Worm (Caenorhabditis elegans) whole organism, late embryonic: ENCODE results near the gene C47G2.3.

Source experiments
- ceh-30 ChIP-seq: fragments of 150-350 bp; optimal IDR thresholded peaks from 2 replicates; lab custom pipeline; 2014; ENCODE audit warnings: missing biosample characterization, missing genetic modification characterization
- ceh-31 ChIP-seq: sonication (generic microtip); optimal IDR thresholded peaks from 2 replicates; lab custom pipeline; 2016; ENCODE audit warnings: missing genetic modification characterization, missing compliant biosample characterization
- ceh-34 ChIP-seq: sonication (generic microtip); optimal IDR thresholded peaks from 2 replicates; lab custom pipeline; 2016; ENCODE audit warnings: mild to moderate bottlenecking, missing genetic modification characterization, missing compliant biosample characterization
- ceh-6 ChIP-seq: fragments of 200-800 bp; sonication (Bioruptor generic); optimal IDR thresholded peaks from 2 replicates; lab custom pipeline; 2018; ENCODE audit warnings: mild to moderate bottlenecking, missing genetic modification characterization, missing compliant biosample characterization
- dve-1 ChIP-seq: sonication (generic microtip); optimal IDR thresholded peaks from 2 replicates; lab custom pipeline; 2017; ENCODE audit warnings: antibody characterized with exemption, mild to moderate bottlenecking, missing genetic modification characterization, missing compliant biosample characterization
- elt-2 ChIP-seq: sonication (generic microtip); optimal IDR thresholded peaks from 2 replicates; lab custom pipeline; 2016; ENCODE audit warnings: missing genetic modification reagents, missing genetic modification characterization, missing compliant biosample characterization
- nfya-1 ChIP-seq: sonication (generic microtip); optimal IDR thresholded peaks from 2 replicates; lab custom pipeline; 2017; ENCODE audit warnings: missing genetic modification characterization, mild to moderate bottlenecking, missing compliant biosample characterization, antibody characterized with exemption, moderate library complexity
- nhr-11 ChIP-seq: fragments of 150-350 bp; optimal IDR thresholded peaks from 2 replicates; lab custom pipeline; 2014; ENCODE audit warnings: missing biosample characterization, missing genetic modification characterization
- npax-4 ChIP-seq: sonication (generic microtip); optimal IDR thresholded peaks from 2 replicates; lab custom pipeline; 2016; ENCODE audit warnings: missing genetic modification characterization, missing compliant biosample characterization
- pat-9 ChIP-seq: fragments of 200-800 bp; sonication (Bioruptor generic); optimal IDR thresholded peaks from 2 replicates; lab custom pipeline; 2018; ENCODE audit warnings: mild to moderate bottlenecking, missing genetic modification characterization, moderate library complexity, missing compliant biosample characterization
- pax-1 ChIP-seq: fragments of 150-350 bp; optimal IDR thresholded peaks from 2 replicates; lab custom pipeline; 2014; ENCODE audit warnings: missing biosample characterization, missing genetic modification characterization
- pros-1 ChIP-seq: fragments of 150-350 bp; optimal IDR thresholded peaks from 2 replicates; lab custom pipeline; 2014; ENCODE audit warnings: missing biosample characterization, missing genetic modification reagents, missing genetic modification characterization
- sox-2 ChIP-seq: fragments of 200-800 bp; sonication (Bioruptor generic); IDR thresholded peaks from 2 replicates; pipeline ENCODE4 v1.3.6; 2022; ENCODE audit warnings: missing genetic modification reagents, missing genetic modification characterization, missing compliant biosample characterization
- tbx-2 ChIP-seq: sonication (generic microtip); optimal IDR thresholded peaks from 2 replicates; lab custom pipeline; 2016; ENCODE audit warnings: missing genetic modification characterization, missing compliant biosample characterization

ce11 chrII:11281666-11282065 lies 8.3 kb downstream of the C47G2.3 start, which contains the start of gene unc-130:
- TF ChIP-seq sox-2 (no peak), nfya-1 (tag; lab: Kevin White, UChicago) (no peak), nhr-11 (tag; lab: Kevin White, UChicago) (no peak), pax-1 (tag; lab: Kevin White, UChicago) (no peak), tbx-2 (tag; lab: Kevin White, UChicago) (no peak), elt-2 (no peak), ceh-30 (tag; lab: Kevin White, UChicago) (no peak), npax-4 (tag; lab: Kevin White, UChicago) (no peak), dve-1 (tag; lab: Kevin White, UChicago) (no peak), ceh-31 (tag; lab: Kevin White, UChicago) (no peak), pros-1 (no peak), ceh-34 (tag; lab: Kevin White, UChicago) (no peak), pat-9 (tag; lab: Kevin White, UChicago) (no peak), ceh-6 (GFP tag; lab: Kevin White, UChicago) (no peak)
